Fruit fly (Drosophila melanogaster) whole organism, embryonic: ENCODE data around the gene CG42726.

Experiments
- Antp ChIP-seq: fragments of 200-800 bp; sonication (Bioruptor generic); optimal IDR thresholded peaks from 3 replicates; lab custom pipeline; 2016; ENCODE audit warnings: missing biosample characterization, missing genetic modification characterization
- B-H2 ChIP-seq: fragments of 200-800 bp; sonication (Bioruptor generic); optimal IDR thresholded peaks from 2 replicates; lab custom pipeline; 2018; ENCODE audit warnings: missing biosample characterization, mild to moderate bottlenecking, missing genetic modification characterization
- CG10543 ChIP-seq: fragments of 200-800 bp; sonication (Bioruptor generic); optimal IDR thresholded peaks from 3 replicates; lab custom pipeline; 2017; ENCODE audit warnings: missing biosample characterization, mild to moderate bottlenecking, missing genetic modification characterization, moderate library complexity
- CG11696 ChIP-seq: fragments of 200-800 bp; sonication (Bioruptor generic); IDR thresholded peaks from 2 replicates; pipeline ENCODE4 v1.3.6; 2022; ENCODE audit warnings: missing biosample characterization, missing genetic modification characterization
- CG13894 ChIP-seq: fragments of 200-800 bp; sonication (Bioruptor generic); optimal IDR thresholded peaks from 3 replicates; lab custom pipeline; 2018; ENCODE audit warnings: missing biosample characterization, mild to moderate bottlenecking, missing genetic modification characterization, moderate library complexity
- CG14014 ChIP-seq: fragments of 200-800 bp; sonication (Bioruptor generic); IDR thresholded peaks from 2 replicates; pipeline ENCODE4 v1.3.6; 2022; ENCODE audit warnings: missing biosample characterization, missing genetic modification characterization
- CG14050 ChIP-seq: fragments of 200-800 bp; sonication (Bioruptor generic); IDR thresholded peaks from 3 replicates; pipeline ENCODE4 v1.3.6; 2022; ENCODE audit warnings: missing biosample characterization, missing genetic modification characterization
- CG14860 ChIP-seq: fragments of 200-800 bp; sonication (Bioruptor generic); IDR thresholded peaks from 3 replicates; pipeline ENCODE4 v1.3.6; 2022; ENCODE audit warnings: missing biosample characterization, missing genetic modification characterization; ENCODE audit not compliant: partially characterized antibody
- CG15011 ChIP-seq: fragments of 200-800 bp; sonication (Bioruptor generic); optimal IDR thresholded peaks from 3 replicates; lab custom pipeline; 2018; ENCODE audit warnings: missing biosample characterization, mild to moderate bottlenecking, missing genetic modification characterization
- CG15073 ChIP-seq: fragments of 200-800 bp; sonication (Bioruptor generic); optimal IDR thresholded peaks from 2 replicates; lab custom pipeline; 2016; ENCODE audit warnings: missing biosample characterization, missing genetic modification characterization
- CG1529 ChIP-seq: fragments of 200-800 bp; sonication (Bioruptor generic); optimal IDR thresholded peaks from 3 replicates; lab custom pipeline; 2018; ENCODE audit warnings: missing biosample characterization, missing genetic modification characterization
- CG1603 ChIP-seq: fragments of 200-800 bp; sonication (Bioruptor generic); optimal IDR thresholded peaks from 2 replicates; lab custom pipeline; 2019; ENCODE audit warnings: missing biosample characterization, mild to moderate bottlenecking, missing genetic modification characterization, moderate library complexity
- CG2875 ChIP-seq: fragments of 200-800 bp; sonication (Bioruptor generic); optimal IDR thresholded peaks from 2 replicates; lab custom pipeline; 2017; ENCODE audit warnings: missing biosample characterization, mild to moderate bottlenecking, missing genetic modification characterization, missing genetic modification reagents
- CG32767 ChIP-seq: fragments of 200-800 bp; sonication (Bioruptor generic); IDR thresholded peaks from 2 replicates; pipeline ENCODE4 v1.3.6; 2022; ENCODE audit warnings: missing biosample characterization, missing genetic modification characterization
- CG33213 ChIP-seq: fragments of 200-800 bp; sonication (Bioruptor generic); optimal IDR thresholded peaks from 3 replicates; lab custom pipeline; 2016; ENCODE audit warnings: missing biosample characterization, missing genetic modification characterization
- CG34376 ChIP-seq: fragments of 200-800 bp; sonication (Bioruptor generic); optimal IDR thresholded peaks from 2 replicates; lab custom pipeline; 2018; ENCODE audit warnings: missing biosample characterization, mild to moderate bottlenecking, missing genetic modification characterization
- CG34422 ChIP-seq: fragments of 200-800 bp; sonication (Bioruptor generic); IDR thresholded peaks from 3 replicates; pipeline ENCODE4 v1.3.6; 2022; ENCODE audit warnings: missing biosample characterization, missing genetic modification characterization
- CG3995 ChIP-seq: fragments of 200-800 bp; sonication (Bioruptor generic); optimal IDR thresholded peaks from 3 replicates; lab custom pipeline; 2016; ENCODE audit warnings: missing biosample characterization, missing genetic modification characterization
- CG4617 ChIP-seq: fragments of 200-800 bp; sonication (Bioruptor generic); optimal IDR thresholded peaks from 3 replicates; lab custom pipeline; 2016; ENCODE audit warnings: missing biosample characterization, missing genetic modification characterization, borderline replicate concordance
- CG4820 ChIP-seq: fragments of 200-800 bp; sonication (Bioruptor generic); optimal IDR thresholded peaks from 3 replicates; lab custom pipeline; 2016; ENCODE audit warnings: missing biosample characterization, missing genetic modification characterization
- Dad ChIP-seq: fragments of 200-800 bp; sonication (Bioruptor generic); optimal IDR thresholded peaks from 3 replicates; lab custom pipeline; 2016; ENCODE audit warnings: missing biosample characterization, missing genetic modification characterization
- Deaf1 ChIP-seq: fragments of 200-800 bp; optimal IDR thresholded peaks from 3 replicates; lab custom pipeline; 2019; ENCODE audit warnings: missing biosample characterization, mild to moderate bottlenecking, missing genetic modification characterization, moderate library complexity
- Doc3 ChIP-seq: fragments of 200-800 bp; sonication (Bioruptor generic); IDR thresholded peaks from 3 replicates; pipeline ENCODE4 v1.3.6; 2022; ENCODE audit warnings: missing biosample characterization, missing genetic modification characterization; ENCODE audit not compliant: partially characterized antibody
- Dref ChIP-seq: fragments of 200-800 bp; sonication (Bioruptor generic); IDR thresholded peaks from 2 replicates; pipeline ENCODE4 v1.3.6; 2022; ENCODE audit warnings: missing biosample characterization, missing genetic modification characterization
- Elba2 ChIP-seq: fragments of 200-800 bp; sonication (Bioruptor generic); optimal IDR thresholded peaks from 3 replicates; lab custom pipeline; 2016; ENCODE audit warnings: missing biosample characterization, missing genetic modification characterization
- Ets97D ChIP-seq: fragments of 200-800 bp; sonication (Bioruptor generic); optimal IDR thresholded peaks from 3 replicates; lab custom pipeline; 2016; ENCODE audit warnings: missing biosample characterization, missing genetic modification characterization
- Fer2 ChIP-seq: fragments of 200-800 bp; sonication (Bioruptor generic); optimal IDR thresholded peaks from 2 replicates; lab custom pipeline; 2018; ENCODE audit warnings: missing biosample characterization, mild to moderate bottlenecking, missing genetic modification characterization, moderate library complexity
- HLHmδ ChIP-seq: fragments of 200-800 bp; sonication (Bioruptor generic); optimal IDR thresholded peaks from 2 replicates; lab custom pipeline; 2018; ENCODE audit warnings: missing biosample characterization, mild to moderate bottlenecking, missing genetic modification characterization, moderate library complexity
- Myb ChIP-seq: fragments of 200-800 bp; sonication (Bioruptor generic); optimal IDR thresholded peaks from 2 replicates; lab custom pipeline; 2016; ENCODE audit warnings: missing biosample characterization, missing genetic modification characterization
- NFAT ChIP-seq: fragments of 200-800 bp; sonication (Bioruptor generic); IDR thresholded peaks from 2 replicates; pipeline ENCODE4 v1.3.6; 2022; ENCODE audit warnings: missing biosample characterization, missing genetic modification characterization
- Opbp ChIP-seq: fragments of 200-800 bp; sonication (Bioruptor generic); IDR thresholded peaks from 3 replicates; pipeline ENCODE4 v1.3.6; 2022; ENCODE audit warnings: missing biosample characterization, missing genetic modification characterization; ENCODE audit not compliant: partially characterized antibody
- Sin3A ChIP-seq: fragments of >200 bp; optimal IDR thresholded peaks from 2 replicates; lab custom pipeline; 2018
- Sox102F ChIP-seq: fragments of 200-800 bp; sonication (Bioruptor generic); optimal IDR thresholded peaks from 2 replicates; lab custom pipeline; 2018; ENCODE audit warnings: missing biosample characterization, mild to moderate bottlenecking, missing genetic modification characterization, moderate library complexity
- bbx ChIP-seq: fragments of 200-800 bp; sonication (Bioruptor generic); IDR thresholded peaks from 2 replicates; pipeline ENCODE4 v1.3.6; 2022; ENCODE audit warnings: missing biosample characterization, missing genetic modification characterization; ENCODE audit not compliant: partially characterized antibody
- crp ChIP-seq, 2 experiments: fragments of 200-800 bp; sonication (Bioruptor generic); optimal IDR thresholded peaks; 2 replicates in 1 of 2; 3 replicates in 1 of 2; lab custom pipeline; 2017; ENCODE audit warnings: missing biosample characterization in 2 of 2, missing genetic modification characterization in 2 of 2, mild to moderate bottlenecking in 1 of 2, moderate library complexity in 1 of 2
- knrl ChIP-seq: fragments of 200-800 bp; sonication (Bioruptor generic); IDR thresholded peaks from 3 replicates; pipeline ENCODE4 v1.3.6; 2022; ENCODE audit warnings: missing biosample characterization, missing genetic modification characterization; ENCODE audit not compliant: partially characterized antibody
- lab ChIP-seq: fragments of 200-800 bp; sonication (Bioruptor generic); optimal IDR thresholded peaks from 3 replicates; lab custom pipeline; 2017; ENCODE audit warnings: missing biosample characterization, missing genetic modification characterization, mild to moderate bottlenecking, moderate library complexity, missing genetic modification reagents
- lilli ChIP-seq: fragments of 200-800 bp; sonication (Bioruptor generic); optimal IDR thresholded peaks from 3 replicates; lab custom pipeline; 2016; ENCODE audit warnings: missing biosample characterization, missing genetic modification characterization
- otp ChIP-seq: fragments of 200-800 bp; sonication (Bioruptor generic); IDR thresholded peaks from 3 replicates; pipeline ENCODE4, ENCODE4 v1.3.6; 2022; ENCODE audit warnings: missing biosample characterization, missing genetic modification characterization
- phol ChIP-seq: fragments of 200-800 bp; sonication (Bioruptor generic); optimal IDR thresholded peaks from 3 replicates; lab custom pipeline; 2018; ENCODE audit warnings: missing biosample characterization, mild to moderate bottlenecking, missing genetic modification characterization, moderate library complexity
- sd ChIP-seq: fragments of 200-800 bp; sonication (Bioruptor generic); optimal IDR thresholded peaks from 3 replicates; lab custom pipeline; 2018; ENCODE audit warnings: missing biosample characterization, mild to moderate bottlenecking, missing genetic modification characterization, moderate library complexity
- tgo ChIP-seq: fragments of 200-800 bp; sonication (Bioruptor generic); IDR thresholded peaks from 3 replicates; pipeline ENCODE4 v1.3.6; 2022; ENCODE audit warnings: missing biosample characterization, missing genetic modification characterization
- tna ChIP-seq: fragments of 200-800 bp; sonication (Bioruptor generic); IDR thresholded peaks from 2 replicates; pipeline ENCODE4 v1.3.6; 2022; ENCODE audit warnings: missing biosample characterization, missing genetic modification characterization; ENCODE audit not compliant: partially characterized antibody
- unc-4 ChIP-seq: fragments of 200-800 bp; sonication (Bioruptor generic); IDR thresholded peaks from 2 replicates; pipeline ENCODE4 v1.3.6; 2022; ENCODE audit warnings: missing biosample characterization, missing genetic modification characterization; ENCODE audit not compliant: partially characterized antibody
- zen2 ChIP-seq: fragments of 200-800 bp; sonication (Bioruptor generic); IDR thresholded peaks from 3 replicates; pipeline ENCODE4 v1.3.6; 2022; ENCODE audit warnings: missing biosample characterization, missing genetic modification characterization; ENCODE audit not compliant: partially characterized antibody
- zf30C ChIP-seq: fragments of 200-800 bp; sonication (Bioruptor generic); optimal IDR thresholded peaks from 3 replicates; lab custom pipeline; 2018; ENCODE audit warnings: missing biosample characterization, mild to moderate bottlenecking, missing genetic modification characterization

The CG42726 gene

DNA sequence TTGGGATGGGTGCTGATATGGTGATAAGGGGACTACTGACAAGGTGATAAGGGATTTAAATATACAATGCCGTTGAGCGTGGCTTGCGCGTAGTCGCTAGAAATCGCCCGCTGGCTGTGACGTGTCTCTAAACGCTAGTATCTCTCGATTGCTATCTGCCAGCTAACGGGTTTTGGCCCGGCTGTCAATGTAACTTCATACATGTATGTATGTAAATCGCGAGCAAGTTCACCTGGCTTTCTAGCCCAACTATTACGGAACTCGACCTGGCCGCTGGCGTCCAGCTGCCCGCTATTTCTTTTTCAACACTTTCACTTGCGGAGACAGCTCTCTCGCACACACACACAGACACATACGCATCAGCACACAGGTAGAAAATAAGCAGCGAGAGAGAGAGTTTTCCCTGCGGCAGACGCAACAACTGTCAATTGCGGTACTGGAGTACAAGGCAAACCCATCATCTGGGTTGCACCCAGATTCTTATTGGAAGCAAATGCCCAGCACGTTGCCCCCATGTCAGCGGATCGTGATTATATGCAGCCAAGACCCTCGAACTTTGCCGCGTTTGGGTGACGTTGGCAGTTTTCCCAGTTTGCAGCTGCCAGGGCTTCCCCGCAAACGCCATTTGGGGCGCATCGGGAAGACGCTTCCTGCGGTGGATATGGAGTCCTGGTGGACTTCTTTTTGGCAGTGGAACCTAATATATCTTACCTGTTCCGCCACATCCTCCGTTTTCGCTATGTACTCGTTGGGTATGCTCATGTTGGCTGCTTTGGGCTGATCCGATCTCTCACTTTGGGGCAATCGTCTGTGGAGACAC lies 2.4 kb upstream of the CG42726 start (continued):
- TF ChIP-seq CG11696 (GFP tag; lab: Robert Waterston, UW) (peak; percentile 62; the same call in 1 of the 2 replicates), Elba2 (GFP tag; lab: Kevin White, UChicago) (peak; percentile 83), CG32767 (GFP tag; lab: Robert Waterston, UW) (no peak), Fer2 (tag; lab: Kevin White, UChicago) (no peak)

- peak; percentile 10 for TF ChIP-seq B-H2
- peak; percentile 51; the same call in 2 of the 3 replicates for TF ChIP-seq knrl (GFP tag; lab: Robert Waterston, UW)
- TF ChIP-seq CG14860: peak; percentile 68; the same call in 2 of the 3 replicates
- no peak for TF ChIP-seq otp (GFP tag; lab: Robert Waterston, UW)
- TF ChIP-seq CG2875 (GFP tag; lab: Kevin White, UChicago): no peak
- no peak for TF ChIP-seq CG1529 (GFP tag; lab: Kevin White, UChicago)
- TF ChIP-seq NFAT (GFP tag; lab: Robert Waterston, UW): no peak
- TF ChIP-seq CG15073 (GFP tag; lab: Kevin White, UChicago): no peak
- no peak for TF ChIP-seq sd
- TF ChIP-seq lilli (GFP tag; lab: Kevin White, UChicago): peak; percentile 5
- peak; percentile 38 for TF ChIP-seq CG4617 (GFP tag; lab: Kevin White, UChicago)
- no peak for TF ChIP-seq CG10543 (GFP tag; lab: Kevin White, UChicago)
- TF ChIP-seq CG33213: no peak
- TF ChIP-seq CG14014 (GFP tag; lab: Robert Waterston, UW): peak; percentile 33; the same call in 1 of the 2 replicates
- TF ChIP-seq unc-4 (GFP tag; lab: Robert Waterston, UW): peak; percentile 59
- TF ChIP-seq tgo: no peak
- TF ChIP-seq CG13894 (tag; lab: Kevin White, UChicago): peak; percentile 6
- TF ChIP-seq Dad: no peak
- TF ChIP-seq zf30C (GFP tag; lab: Kevin White, UChicago): peak; percentile 30
- TF ChIP-seq Doc3 (GFP tag; lab: Robert Waterston, UW): peak; percentile 53; the same call in 2 of the 3 replicates
- TF ChIP-seq Deaf1 (tag; lab: Kevin White, UChicago): no peak
- no peak for TF ChIP-seq Antp (GFP tag; lab: Kevin White, UChicago)
- TF ChIP-seq lab (GFP tag; lab: Kevin White, UChicago): no peak
- TF ChIP-seq zen2 (GFP tag; lab: Robert Waterston, UW): peak; percentile 77
- TF ChIP-seq crp (GFP tag; optimal IDR thresholded peaks at IDR 0.05; lab: Kevin White, UChicago): peak in 1 of 2 experiments; percentile 52
- no peak for TF ChIP-seq CG14050 (GFP tag; lab: Robert Waterston, UW)
- TF ChIP-seq bbx (GFP tag; lab: Robert Waterston, UW): peak; percentile 85
- TF ChIP-seq Ets97D: peak; percentile 71
- peak; percentile 16 for TF ChIP-seq phol (tag; lab: Kevin White, UChicago)
- peak; percentile 50 for TF ChIP-seq CG3995 (GFP tag; lab: Kevin White, UChicago)
- peak; percentile 66 for TF ChIP-seq CG1603 (tag; lab: Kevin White, UChicago)
- TF ChIP-seq CG15011 (GFP tag; lab: Kevin White, UChicago): no peak
- peak; percentile 32 for TF ChIP-seq CG34376 (GFP tag; lab: Kevin White, UChicago)
- TF ChIP-seq CG4820 (GFP tag; lab: Kevin White, UChicago): no peak
- no peak for TF ChIP-seq HLHmδ
- peak; percentile 85 for TF ChIP-seq tna (GFP tag; lab: Robert Waterston, UW)
- TF ChIP-seq Sin3A: peak; percentile 39
- TF ChIP-seq Sox102F (GFP tag; lab: Kevin White, UChicago): no peak
- TF ChIP-seq CG34422: peak; percentile 17; the same call in 1 of the 3 replicates
- TF ChIP-seq Opbp (GFP tag; lab: Robert Waterston, UW): peak; percentile 87; the same call in 2 of the 3 replicates
- TF ChIP-seq Dref (GFP tag; lab: Robert Waterston, UW): peak; percentile 91
- TF ChIP-seq Myb (GFP tag; lab: Kevin White, UChicago): peak; percentile 18
Measured at dm6 chr3R:15346018-15346383, 1.8 kb upstream of the CG42726 start, which contains the start of the genes Surf4 and CG31301. Gene Surf4, minus strand, starts transcription at chr3R:15346176. Gene CG31301, plus strand, starts transcription at chr3R:15346205.
